Fruit fly (Drosophila melanogaster) whole organism, embryonic: ENCODE results near the gene MESR3.

Source experiments
- Abd-B ChIP-seq: fragments of 200-800 bp; sonication (Bioruptor generic); optimal IDR thresholded peaks from 2 replicates; lab custom pipeline; 2018; ENCODE audit warnings: missing biosample characterization, mild to moderate bottlenecking, missing genetic modification characterization, moderate library complexity
- Awh ChIP-seq: fragments of 200-800 bp; sonication (Bioruptor generic); IDR thresholded peaks from 2 replicates; pipeline ENCODE4, ENCODE4 v1.3.6; 2022; ENCODE audit warnings: missing biosample characterization, missing genetic modification characterization
- Bgb ChIP-seq: fragments of 200-800 bp; sonication (Bioruptor generic); IDR thresholded peaks from 2 replicates; pipeline ENCODE4 v1.3.6; 2022; ENCODE audit warnings: missing biosample characterization, missing genetic modification characterization; ENCODE audit not compliant: partially characterized antibody
- CG10147 ChIP-seq: fragments of 200-800 bp; sonication (Bioruptor generic); optimal IDR thresholded peaks from 2 replicates; lab custom pipeline; 2019; ENCODE audit warnings: missing biosample characterization, mild to moderate bottlenecking, missing genetic modification characterization, moderate library complexity
- CG10321 ChIP-seq: fragments of 200-800 bp; sonication (Bioruptor generic); IDR thresholded peaks from 2 replicates; pipeline ENCODE4 v1.3.6; 2022; ENCODE audit warnings: missing biosample characterization, missing genetic modification characterization
- CG10654 ChIP-seq: fragments of 200-800 bp; sonication (Bioruptor generic); optimal IDR thresholded peaks from 2 replicates; lab custom pipeline; 2016; ENCODE audit warnings: missing biosample characterization, missing genetic modification characterization
- CG10959 ChIP-seq: fragments of 200-800 bp; sonication (Bioruptor generic); IDR thresholded peaks from 2 replicates; pipeline ENCODE4 v1.3.6; 2022; ENCODE audit warnings: missing biosample characterization, missing genetic modification characterization
- CG12219 ChIP-seq: fragments of 200-800 bp; sonication (Bioruptor generic); optimal IDR thresholded peaks from 3 replicates; lab custom pipeline; 2018; ENCODE audit warnings: missing biosample characterization, mild to moderate bottlenecking, missing genetic modification characterization
- CG13424 ChIP-seq: fragments of 200-800 bp; sonication (Bioruptor generic); optimal IDR thresholded peaks from 2 replicates; lab custom pipeline; 2019; ENCODE audit warnings: missing biosample characterization, mild to moderate bottlenecking, missing genetic modification characterization, moderate library complexity
- CG14965 ChIP-seq: fragments of 200-800 bp; sonication (Bioruptor generic); optimal IDR thresholded peaks from 2 replicates; lab custom pipeline; 2016; ENCODE audit warnings: missing biosample characterization, missing genetic modification characterization, borderline replicate concordance
- CG16815 ChIP-seq: fragments of 200-800 bp; sonication (Bioruptor generic); optimal IDR thresholded peaks from 3 replicates; lab custom pipeline; 2017; ENCODE audit warnings: missing biosample characterization, mild to moderate bottlenecking, missing genetic modification characterization
- CG17912 ChIP-seq: fragments of 200-800 bp; sonication (Bioruptor generic); optimal IDR thresholded peaks from 2 replicates; lab custom pipeline; 2018; ENCODE audit warnings: missing biosample characterization, mild to moderate bottlenecking, missing genetic modification characterization
- CG1832 ChIP-seq: fragments of 200-800 bp; sonication (Bioruptor generic); optimal IDR thresholded peaks from 2 replicates; lab custom pipeline; 2017; ENCODE audit warnings: missing biosample characterization, mild to moderate bottlenecking, missing genetic modification characterization, inconsistent platforms
- CG18619 ChIP-seq: fragments of 200-800 bp; sonication (Bioruptor generic); optimal IDR thresholded peaks from 3 replicates; lab custom pipeline; 2017; ENCODE audit warnings: missing biosample characterization, mild to moderate bottlenecking, missing genetic modification characterization
- CG30431 ChIP-seq: fragments of 200-800 bp; sonication (Bioruptor generic); optimal IDR thresholded peaks from 2 replicates; lab custom pipeline; 2017; ENCODE audit warnings: missing biosample characterization, missing genetic modification characterization
- CG31224 ChIP-seq: fragments of 200-800 bp; sonication (Bioruptor generic); IDR thresholded peaks from 2 replicates; pipeline ENCODE4 v1.3.6; 2022; ENCODE audit warnings: missing biosample characterization, missing genetic modification characterization
- CG3847 ChIP-seq: fragments of 200-800 bp; sonication (Bioruptor generic); IDR thresholded peaks from 2 replicates; pipeline ENCODE4 v1.3.6; 2022; ENCODE audit warnings: missing biosample characterization, missing genetic modification characterization
- CG3995 ChIP-seq: fragments of 200-800 bp; sonication (Bioruptor generic); optimal IDR thresholded peaks from 3 replicates; lab custom pipeline; 2016; ENCODE audit warnings: missing biosample characterization, missing genetic modification characterization
- CG4360 ChIP-seq: fragments of 200-800 bp; sonication (Bioruptor generic); IDR thresholded peaks from 2 replicates; pipeline ENCODE4 v1.3.6; 2022; ENCODE audit warnings: missing biosample characterization, missing genetic modification characterization
- CG4820 ChIP-seq: fragments of 200-800 bp; sonication (Bioruptor generic); optimal IDR thresholded peaks from 3 replicates; lab custom pipeline; 2016; ENCODE audit warnings: missing biosample characterization, missing genetic modification characterization
- CG7745 ChIP-seq: fragments of 200-800 bp; sonication (Bioruptor generic); optimal IDR thresholded peaks from 2 replicates; lab custom pipeline; 2018; ENCODE audit warnings: missing biosample characterization, mild to moderate bottlenecking, missing genetic modification characterization, moderate library complexity
- Camta ChIP-seq: fragments of 200-800 bp; sonication (Bioruptor generic); optimal IDR thresholded peaks from 2 replicates; lab custom pipeline; 2016; ENCODE audit warnings: missing biosample characterization, missing genetic modification characterization
- Drgx ChIP-seq: fragments of 200-800 bp; sonication (Bioruptor generic); IDR thresholded peaks from 2 replicates; pipeline ENCODE4 v1.3.6; 2022; ENCODE audit warnings: missing biosample characterization, missing genetic modification characterization
- Fer2 ChIP-seq: fragments of 200-800 bp; sonication (Bioruptor generic); optimal IDR thresholded peaks from 2 replicates; lab custom pipeline; 2018; ENCODE audit warnings: missing biosample characterization, mild to moderate bottlenecking, missing genetic modification characterization, moderate library complexity
- Gsc ChIP-seq: fragments of 200-800 bp; sonication (Bioruptor generic); IDR thresholded peaks from 2 replicates; pipeline ENCODE4 v1.3.6; 2022; ENCODE audit warnings: missing biosample characterization, missing genetic modification characterization
- HLH3B ChIP-seq: fragments of 200-800 bp; sonication (Bioruptor generic); IDR thresholded peaks from 2 replicates; pipeline ENCODE4 v1.3.6; 2022; ENCODE audit warnings: missing biosample characterization, missing genetic modification characterization
- Hr39 ChIP-seq: fragments of >200 bp; optimal IDR thresholded peaks from 2 replicates; lab custom pipeline; 2017
- Lhr ChIP-seq: fragments of 200-800 bp; sonication (Bioruptor generic); optimal IDR thresholded peaks from 3 replicates; lab custom pipeline; 2017; ENCODE audit warnings: mild to moderate bottlenecking, missing biosample characterization, missing genetic modification reagents, missing genetic modification characterization
- Side ChIP-seq: fragments of 200-800 bp; sonication (Bioruptor generic); optimal IDR thresholded peaks from 2 replicates; lab custom pipeline; 2016; ENCODE audit warnings: missing biosample characterization, missing genetic modification characterization
- Usf ChIP-seq: fragments of 200-800 bp; sonication (Bioruptor generic); optimal IDR thresholded peaks from 2 replicates; lab custom pipeline; 2017; ENCODE audit warnings: missing genotype, missing biosample characterization, missing genetic modification characterization
- ap ChIP-seq: fragments of 200-800 bp; sonication (Bioruptor generic); IDR thresholded peaks from 2 replicates; pipeline ENCODE4 v1.3.6; 2022; ENCODE audit warnings: missing biosample characterization, missing genetic modification characterization
- caup ChIP-seq: fragments of 200-800 bp; sonication (Bioruptor generic); optimal IDR thresholded peaks from 3 replicates; lab custom pipeline; 2017; ENCODE audit warnings: missing biosample characterization, mild to moderate bottlenecking, missing genetic modification characterization, moderate library complexity; ENCODE audit not compliant: severe bottlenecking
- danr ChIP-seq: fragments of 200-800 bp; sonication (Bioruptor generic); IDR thresholded peaks from 2 replicates; pipeline ENCODE4 v1.3.6; 2022; ENCODE audit warnings: missing biosample characterization, missing genetic modification characterization
- fd64A ChIP-seq: fragments of 200-800 bp; sonication (Bioruptor generic); optimal IDR thresholded peaks from 3 replicates; lab custom pipeline; 2018; ENCODE audit warnings: missing biosample characterization, mild to moderate bottlenecking, missing genetic modification characterization
- gce ChIP-seq: fragments of 200-800 bp; sonication (Bioruptor generic); IDR thresholded peaks from 3 replicates; pipeline ENCODE4 v1.3.6; 2022; ENCODE audit warnings: missing biosample characterization, missing genetic modification characterization
- hkb ChIP-seq, 2 experiments: fragments of 200-800 bp in 1 of 2; fragments of >200 bp in 1 of 2; sonication (Bioruptor generic) in 1 of 2; IDR thresholded peaks in 1 of 2; optimal IDR thresholded peaks in 1 of 2; 2 replicates each; pipeline versions ENCODE4 v1.3.6 to Lab custom; 2017 to 2022; ENCODE audit warnings: missing biosample characterization in 1 of 2, missing genetic modification characterization in 1 of 2
- jumu ChIP-seq: fragments of 200-800 bp; sonication (Bioruptor generic); optimal IDR thresholded peaks from 3 replicates; lab custom pipeline; 2016; ENCODE audit warnings: missing biosample characterization, missing genetic modification characterization
- luna ChIP-seq: fragments of 200-800 bp; sonication (Bioruptor generic); optimal IDR thresholded peaks from 2 replicates; lab custom pipeline; 2016; ENCODE audit warnings: missing biosample characterization, missing genetic modification characterization
- nerfin-1 ChIP-seq: fragments of 200-800 bp; sonication (Bioruptor generic); optimal IDR thresholded peaks from 3 replicates; lab custom pipeline; 2019; ENCODE audit warnings: missing biosample characterization, mild to moderate bottlenecking, missing genetic modification characterization, moderate library complexity
- pita ChIP-seq: fragments of 200-800 bp; sonication (Bioruptor generic); optimal IDR thresholded peaks from 2 replicates; lab custom pipeline; 2017; ENCODE audit warnings: missing biosample characterization, mild to moderate bottlenecking, missing genetic modification characterization
- pzg ChIP-seq: fragments of 200-800 bp; sonication (Bioruptor generic); optimal IDR thresholded peaks from 3 replicates; lab custom pipeline; 2018; ENCODE audit warnings: missing biosample characterization, mild to moderate bottlenecking, missing genetic modification characterization, moderate library complexity
- ro ChIP-seq: fragments of 200-800 bp; sonication (Bioruptor generic); IDR thresholded peaks from 2 replicates; pipeline ENCODE4 v1.3.6; 2022; ENCODE audit warnings: missing biosample characterization, missing genetic modification characterization
- slou ChIP-seq: fragments of 200-800 bp; sonication (Bioruptor generic); optimal IDR thresholded peaks from 3 replicates; lab custom pipeline; 2016; ENCODE audit warnings: missing biosample characterization, missing genetic modification characterization
- stc ChIP-seq: fragments of 200-800 bp; sonication (Bioruptor generic); IDR thresholded peaks from 2 replicates; pipeline ENCODE4 v1.3.6; 2022; ENCODE audit warnings: missing biosample characterization, missing genetic modification characterization
- tll ChIP-seq, 2 experiments: fragments of 200-800 bp in 1 of 2; fragments of >200 bp in 1 of 2; sonication (Bioruptor generic) in 1 of 2; optimal IDR thresholded peaks; 2 replicates each; lab custom pipeline; 2017 to 2019; ENCODE audit warnings: missing biosample characterization in 2 of 2, missing genetic modification characterization in 2 of 2, mild to moderate bottlenecking in 1 of 2, moderate library complexity in 1 of 2
- tna ChIP-seq: fragments of 200-800 bp; sonication (Bioruptor generic); IDR thresholded peaks from 2 replicates; pipeline ENCODE4 v1.3.6; 2022; ENCODE audit warnings: missing biosample characterization, missing genetic modification characterization; ENCODE audit not compliant: partially characterized antibody
- zen ChIP-seq: fragments of 200-800 bp; sonication (Bioruptor generic); optimal IDR thresholded peaks from 3 replicates; lab custom pipeline; 2018; ENCODE audit warnings: missing biosample characterization, mild to moderate bottlenecking, missing genetic modification characterization, moderate library complexity
- zen2 ChIP-seq: fragments of 200-800 bp; sonication (Bioruptor generic); IDR thresholded peaks from 3 replicates; pipeline ENCODE4 v1.3.6; 2022; ENCODE audit warnings: missing biosample characterization, missing genetic modification characterization; ENCODE audit not compliant: partially characterized antibody

Gene MESR3

DNA sequence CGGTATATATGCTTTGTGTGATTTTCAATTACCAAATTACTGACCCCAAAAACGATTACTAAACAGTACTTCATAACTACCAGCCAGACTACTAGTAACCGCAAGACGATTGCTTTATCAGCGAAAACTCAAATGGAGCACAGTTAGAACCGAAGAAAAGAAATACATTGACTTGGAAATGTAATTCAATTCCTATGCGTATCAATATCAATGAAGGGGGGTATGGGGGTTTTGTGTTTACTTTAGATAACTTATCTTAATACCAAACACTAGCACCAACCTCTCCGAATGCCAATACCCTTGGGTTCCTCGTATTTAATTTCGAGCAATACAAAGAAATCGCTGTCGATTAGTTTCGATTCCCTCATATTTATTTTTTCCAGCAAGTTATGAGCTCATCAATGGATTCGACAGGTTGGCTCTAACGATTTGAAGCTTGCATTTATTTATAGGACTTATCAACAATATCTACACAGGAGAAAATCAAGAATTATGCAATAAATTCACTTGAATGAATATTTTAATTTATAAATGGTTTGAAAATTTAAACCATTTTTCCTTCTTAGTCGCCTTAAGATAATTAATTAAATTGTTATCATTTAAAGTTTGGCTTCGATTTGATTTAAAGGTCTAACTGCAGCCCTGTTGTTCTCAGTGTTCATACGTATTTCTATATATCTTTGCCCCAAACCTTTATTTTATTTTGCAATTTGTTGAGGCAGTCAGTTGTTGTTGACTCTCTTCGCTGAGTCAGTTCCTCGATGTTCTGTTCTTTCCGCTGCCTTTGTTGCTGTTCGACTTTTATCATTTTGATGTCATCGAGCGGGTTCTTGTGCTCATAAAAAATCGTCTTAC, 4.5 kb downstream of the MESR3 start (continued):
- TF ChIP-seq CG16815 (GFP tag; lab: Kevin White, UChicago) (peak; percentile 28), CG7745 (peak; percentile 45), CG30431 (GFP tag; lab: Kevin White, UChicago) (no peak), CG17912 (GFP tag; lab: Kevin White, UChicago) (peak; percentile 19), Usf (GFP tag; lab: Kevin White, UChicago) (peak; percentile 12), CG18619 (GFP tag; lab: Kevin White, UChicago) (peak; percentile 65), CG10147 (GFP tag; lab: Kevin White, UChicago) (peak; percentile 71), CG3847 (GFP tag; lab: Robert Waterston, UW) (peak; percentile 79), CG31224 (GFP tag; lab: Robert Waterston, UW) (peak; percentile 75), CG13424 (tag; lab: Kevin White, UChicago) (peak; percentile 84), Abd-B (GFP tag; lab: Kevin White, UChicago) (peak; percentile 71), CG12219 (GFP tag; lab: Kevin White, UChicago) (peak; percentile 48), gce (GFP tag; lab: Robert Waterston, UW) (0 out of 3 replicates have a peak, but pooled peaks have one; percentile 39), fd64A (no peak), danr (GFP tag; lab: Robert Waterston, UW) (no peak), CG1832 (GFP tag; lab: Kevin White, UChicago) (no peak), CG10654 (GFP tag; lab: Kevin White, UChicago) (peak; percentile 58), Hr39 (lab: Kevin White, UChicago) (no peak), Side (GFP tag; lab: Kevin White, UChicago) (no peak), ap (peak; percentile 67), luna (GFP tag; lab: Kevin White, UChicago) (no peak), CG3995 (GFP tag; lab: Kevin White, UChicago) (peak; percentile 41), stc (GFP tag; lab: Robert Waterston, UW) (peak; percentile 48; the same call in 1 of the 2 replicates), jumu (GFP tag; lab: Kevin White, UChicago) (no peak), zen (peak; percentile 73), Bgb (GFP tag; lab: Robert Waterston, UW) (no peak), zen2 (GFP tag; lab: Robert Waterston, UW) (no peak), Fer2 (tag; lab: Kevin White, UChicago) (peak; percentile 67), Lhr (GFP tag; lab: Kevin White, UChicago) (peak; percentile 20), CG4360 (GFP tag; lab: Robert Waterston, UW) (no peak), caup (GFP tag; lab: Kevin White, UChicago) (peak; percentile 46), Awh (peak; percentile 52; the same call in 1 of the 2 replicates), HLH3B (GFP tag; lab: Robert Waterston, UW) (peak; percentile 66), Drgx (GFP tag; lab: Robert Waterston, UW) (peak; percentile 42; the same call in 1 of the 2 replicates), pita (GFP tag; lab: Kevin White, UChicago) (no peak), CG4820 (GFP tag; lab: Kevin White, UChicago) (peak; percentile 72), nerfin-1 (tag; lab: Kevin White, UChicago) (peak; percentile 65), ro (GFP tag; lab: Robert Waterston, UW) (no peak), hkb (optimal IDR thresholded peaks at IDR 0.05; lab: Kevin White, UChicago) (no peak), hkb (GFP tag; IDR thresholded peaks at IDR 0.05; lab: Robert Waterston, UW) (peak; percentile 74), Camta (GFP tag; lab: Kevin White, UChicago) (peak; percentile 26), tll (GFP tag; optimal IDR thresholded peaks at IDR 0.05; lab: Kevin White, UChicago) (no peak), slou (GFP tag; lab: Kevin White, UChicago) (peak; percentile 80), Gsc (GFP tag; lab: Robert Waterston, UW) (no peak), CG10959 (GFP tag; lab: Robert Waterston, UW) (0 out of 2 replicates have a peak, but pooled peaks have one; percentile 9), CG14965 (GFP tag; lab: Kevin White, UChicago) (no peak), CG10321 (GFP tag; lab: Robert Waterston, UW) (peak; percentile 19; the same call in 1 of the 2 replicates), pzg (GFP tag; lab: Kevin White, UChicago) (no peak), tna (GFP tag; lab: Robert Waterston, UW) (no peak)
